Worm (Caenorhabditis elegans) whole organism, L2 larva: Measurements from ENCODE around the gene rpt-3.
A peak's percentile ranks its signal among the peaks of the same experiment; 100 is the strongest.

Experiments used
- C34F6.9 ChIP-seq: fragments of 150-350 bp; optimal IDR thresholded peaks from 2 replicates; lab custom pipeline; 2014; ENCODE audit warnings: missing biosample characterization, missing genetic modification characterization
- F13H6.1 ChIP-seq: sonication (generic microtip); optimal IDR thresholded peaks from 2 replicates; lab custom pipeline; 2016; ENCODE audit warnings: missing genetic modification characterization, missing compliant biosample characterization
- R02D3.7 ChIP-seq: fragments of 150-350 bp; optimal IDR thresholded peaks from 2 replicates; lab custom pipeline; 2014; ENCODE audit warnings: missing biosample characterization, missing genetic modification characterization
- Y55F3AM.14 ChIP-seq: fragments of 200-800 bp; sonication (Bioruptor generic); optimal IDR thresholded peaks from 2 replicates; lab custom pipeline; 2018; ENCODE audit warnings: mild to moderate bottlenecking, missing genetic modification characterization, missing compliant biosample characterization
- ZK546.5 ChIP-seq: sonication (generic microtip); optimal IDR thresholded peaks from 2 replicates; lab custom pipeline; 2017; ENCODE audit warnings: missing biosample characterization, missing genetic modification characterization
- alr-1 ChIP-seq: fragments of 150-350 bp; optimal IDR thresholded peaks from 2 replicates; lab custom pipeline; 2014; ENCODE audit warnings: missing biosample characterization, missing genetic modification characterization
- aly-2 ChIP-seq: fragments of 150-350 bp; optimal IDR thresholded peaks from 2 replicates; lab custom pipeline; 2014; ENCODE audit warnings: missing biosample characterization, missing genetic modification characterization
- ama-1 ChIP-seq: fragments of 150-350 bp; optimal IDR thresholded peaks from 2 replicates; lab custom pipeline; 2018; ENCODE audit warnings: inconsistent platforms
- blmp-1 ChIP-seq: sonication (generic microtip); optimal IDR thresholded peaks from 2 replicates; lab custom pipeline; 2017; ENCODE audit warnings: missing genetic modification characterization, mild to moderate bottlenecking, missing compliant biosample characterization, antibody characterized with exemption, moderate library complexity; ENCODE audit not compliant: insufficient read depth
- ceh-16 ChIP-seq: fragments of 150-350 bp; optimal IDR thresholded peaks from 2 replicates; lab custom pipeline; 2014; ENCODE audit warnings: missing biosample characterization, missing genetic modification characterization
- ceh-82 ChIP-seq: fragments of 150-350 bp; optimal IDR thresholded peaks from 2 replicates; lab custom pipeline; 2014; ENCODE audit warnings: missing biosample characterization, missing genetic modification characterization
- crh-2 ChIP-seq: sonication (generic microtip); optimal IDR thresholded peaks from 2 replicates; lab custom pipeline; 2017; ENCODE audit warnings: missing biosample characterization, missing genetic modification characterization
- egl-27 ChIP-seq: sonication (generic microtip); optimal IDR thresholded peaks from 3 replicates; lab custom pipeline; 2017; ENCODE audit warnings: missing biosample characterization, missing genetic modification reagents, missing genetic modification characterization
- elt-1 ChIP-seq: fragments of 150-350 bp; optimal IDR thresholded peaks from 2 replicates; lab custom pipeline; 2014; ENCODE audit warnings: missing biosample characterization, missing genetic modification characterization
- fos-1 ChIP-seq: fragments of 150-350 bp; optimal IDR thresholded peaks from 2 replicates; lab custom pipeline; 2014; ENCODE audit warnings: missing biosample characterization, missing genetic modification characterization
- gmeb-1 ChIP-seq: fragments of 150-350 bp; optimal IDR thresholded peaks from 2 replicates; lab custom pipeline; 2014; ENCODE audit warnings: missing biosample characterization, missing genetic modification characterization
- lin-11 ChIP-seq: fragments of 150-350 bp; sonication (generic microtip); optimal IDR thresholded peaks from 2 replicates; lab custom pipeline; 2014; ENCODE audit warnings: missing biosample characterization, missing genetic modification characterization, inconsistent platforms, mixed read lengths
- lin-13 ChIP-seq: fragments of 150-350 bp; optimal IDR thresholded peaks from 2 replicates; lab custom pipeline; 2014; ENCODE audit warnings: missing biosample characterization, missing genetic modification reagents, missing genetic modification characterization
- lin-39 ChIP-seq: fragments of 150-350 bp; optimal IDR thresholded peaks from 2 replicates; lab custom pipeline; 2014; ENCODE audit warnings: missing biosample characterization, missing genetic modification reagents, missing genetic modification characterization
- lsy-2 ChIP-seq, 2 experiments: fragments of 150-350 bp in 1 of 2; sonication (generic microtip) in 1 of 2; optimal IDR thresholded peaks; 2 replicates each; lab custom pipeline; 2014 to 2017; ENCODE audit warnings: missing biosample characterization in 2 of 2, missing genetic modification characterization in 2 of 2
- mab-5 ChIP-seq: fragments of 150-350 bp; optimal IDR thresholded peaks from 2 replicates; lab custom pipeline; 2014; ENCODE audit warnings: missing biosample characterization, missing genetic modification characterization
- mbf-1 ChIP-seq: sonication (generic microtip); optimal IDR thresholded peaks from 2 replicates; lab custom pipeline; 2017; ENCODE audit warnings: missing biosample characterization, missing genetic modification characterization
- mdl-1 ChIP-seq, 2 experiments: fragments of 150-350 bp in 1 of 2; sonication (generic microtip) in 1 of 2; optimal IDR thresholded peaks; 2 replicates each; lab custom pipeline; 2017; ENCODE audit warnings: missing biosample characterization in 2 of 2, missing genetic modification characterization in 2 of 2
- nhr-11 ChIP-seq: fragments of 150-350 bp; optimal IDR thresholded peaks from 2 replicates; lab custom pipeline; 2014; ENCODE audit warnings: missing biosample characterization, missing genetic modification characterization
- nhr-129 ChIP-seq: fragments of 150-350 bp; optimal IDR thresholded peaks from 2 replicates; lab custom pipeline; 2014; ENCODE audit warnings: missing biosample characterization, missing genetic modification characterization
- nhr-21 ChIP-seq: fragments of 150-350 bp; optimal IDR thresholded peaks from 2 replicates; lab custom pipeline; 2014; ENCODE audit warnings: missing biosample characterization, missing genetic modification characterization
- nhr-23 ChIP-seq: fragments of 150-350 bp; optimal IDR thresholded peaks from 2 replicates; lab custom pipeline; 2014; ENCODE audit warnings: missing biosample characterization, missing genetic modification reagents, missing genetic modification characterization
- nhr-237 ChIP-seq: fragments of 150-350 bp; optimal IDR thresholded peaks from 2 replicates; lab custom pipeline; 2014; ENCODE audit warnings: missing biosample characterization, missing genetic modification characterization
- nhr-25 ChIP-seq: fragments of 150-350 bp; sonication (generic microtip); optimal IDR thresholded peaks from 3 replicates; lab custom pipeline; 2014; ENCODE audit warnings: missing biosample characterization, missing genetic modification characterization
- nhr-6 ChIP-seq: fragments of 150-350 bp; optimal IDR thresholded peaks from 2 replicates; lab custom pipeline; 2014; ENCODE audit warnings: missing biosample characterization, missing genetic modification characterization
- peb-1 ChIP-seq: fragments of 150-350 bp; optimal IDR thresholded peaks from 2 replicates; lab custom pipeline; 2014; ENCODE audit warnings: missing biosample characterization, missing genetic modification characterization
- sem-4 ChIP-seq: fragments of 150-350 bp; optimal IDR thresholded peaks from 2 replicates; lab custom pipeline; 2014; ENCODE audit warnings: missing biosample characterization, missing genetic modification reagents, missing genetic modification characterization
- skn-1 ChIP-seq: sonication (generic microtip); optimal IDR thresholded peaks from 2 replicates; lab custom pipeline; 2017; ENCODE audit warnings: missing biosample characterization, missing genetic modification characterization
- sma-3 ChIP-seq: sonication (generic microtip); optimal IDR thresholded peaks from 2 replicates; lab custom pipeline; 2016; ENCODE audit warnings: missing genetic modification reagents, missing genetic modification characterization, missing compliant biosample characterization
- sma-9 ChIP-seq, 2 experiments: fragments of 150-350 bp in 1 of 2; sonication (generic microtip) in 1 of 2; optimal IDR thresholded peaks; 2 replicates each; lab custom pipeline; 2014 to 2016; ENCODE audit warnings: missing genetic modification characterization in 2 of 2, mild to moderate bottlenecking in 1 of 2, missing biosample characterization in 1 of 2, missing compliant biosample characterization in 1 of 2, missing genetic modification reagents in 1 of 2, moderate library complexity in 1 of 2
- snpc-4 ChIP-seq: fragments of 150-350 bp; optimal IDR thresholded peaks from 2 replicates; lab custom pipeline; 2014; ENCODE audit warnings: missing biosample characterization, missing genetic modification characterization
- unc-39 ChIP-seq: fragments of 150-350 bp; optimal IDR thresholded peaks from 2 replicates; lab custom pipeline; 2014; ENCODE audit warnings: missing biosample characterization, missing genetic modification characterization
- unc-55 ChIP-seq: fragments of 150-350 bp; sonication (generic microtip); optimal IDR thresholded peaks from 3 replicates; lab custom pipeline; 2014; ENCODE audit warnings: missing biosample characterization, missing genetic modification reagents, missing genetic modification characterization
- unc-62 ChIP-seq: fragments of 150-350 bp; optimal IDR thresholded peaks from 2 replicates; lab custom pipeline; 2014; ENCODE audit warnings: missing biosample characterization, missing genetic modification reagents, missing genetic modification characterization
- zag-1 ChIP-seq: fragments of 150-350 bp; optimal IDR thresholded peaks from 2 replicates; lab custom pipeline; 2014; ENCODE audit warnings: missing biosample characterization, missing genetic modification characterization
- ztf-1 ChIP-seq: fragments of 200-800 bp; sonication (Bioruptor generic); conservative IDR thresholded peaks from 2 replicates; pipeline ENCODE4 v1.3.6; 2022; ENCODE audit warnings: missing genetic modification characterization, missing compliant biosample characterization
- ztf-11 ChIP-seq: sonication (generic microtip); optimal IDR thresholded peaks from 2 replicates; lab custom pipeline; 2017; ENCODE audit warnings: missing biosample characterization, missing genetic modification characterization
- ztf-4 ChIP-seq: fragments of 150-350 bp; optimal IDR thresholded peaks from 2 replicates; lab custom pipeline; 2014; ENCODE audit warnings: missing biosample characterization, missing genetic modification characterization

Gene rpt-3

DNA sequence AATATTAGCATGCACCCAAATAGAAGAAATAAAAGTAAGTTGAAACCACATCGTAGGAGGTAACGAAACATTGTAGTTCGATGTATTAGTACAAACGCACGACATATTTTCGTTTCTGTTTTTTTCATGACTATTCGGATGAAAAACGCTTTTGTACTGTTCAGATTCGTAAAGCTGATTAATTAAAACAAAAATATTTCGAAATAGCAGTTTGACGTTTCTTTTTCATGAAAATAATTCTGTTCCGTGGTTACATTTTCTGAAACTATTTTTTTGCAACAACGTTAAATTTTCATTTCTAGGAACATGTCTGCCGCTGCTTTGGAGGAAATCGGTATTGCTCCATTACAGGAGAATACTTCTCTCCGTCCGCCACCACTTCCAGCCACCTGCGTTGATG lies at the start of gene rpt-3:
rpt-3 (plus strand) TSS at position 301 of the 400 bp plus-strand sequence.
- TF ChIP-seq skn-1 (tag; lab: Kevin White, UChicago) (no peak), ZK546.5 (tag; lab: Kevin White, UChicago) (no peak), elt-1 (no peak), egl-27 (tag; lab: Kevin White, UChicago) (no peak), unc-62 (GFP tag; lab: Kevin White, UChicago) (no peak), ceh-16 (tag; lab: Kevin White, UChicago) (no peak), Y55F3AM.14 (no peak), ama-1 (no peak), R02D3.7 (no peak), ztf-4 (tag; lab: Kevin White, UChicago) (no peak), F13H6.1 (tag; lab: Kevin White, UChicago) (no peak), mab-5 (tag; lab: Kevin White, UChicago) (no peak), nhr-11 (no peak)

- TF ChIP-seq elt-1 (no peak), gmeb-1 (no peak)
- TF ChIP-seq, all 48 proteins: peak for 0
Measured at ce11 chrIII:6439854-6440253, 49.7 kb upstream of the rpt-3 start.

- TF ChIP-seq ztf-1 (no peak), sma-9 (GFP tag; optimal IDR thresholded peaks at IDR 0.05; lab: Kevin White, UChicago) (peak; percentile 22), sma-9 (tag; optimal IDR thresholded peaks at IDR 0.05; lab: Kevin White, UChicago) (no peak), lin-11 (tag; lab: Kevin White, UChicago) (no peak), nhr-6 (tag; lab: Kevin White, UChicago) (no peak), ztf-11 (tag; lab: Kevin White, UChicago) (no peak), ama-1 (peak; percentile 31), nhr-129 (tag; lab: Kevin White, UChicago) (no peak), C34F6.9 (tag; lab: Kevin White, UChicago) (no peak), crh-2 (peak; percentile 16), lin-39 (no peak), blmp-1 (tag; lab: Kevin White, UChicago) (peak; percentile 21), lsy-2 (tag; optimal IDR thresholded peaks at IDR 0.05; lab: Kevin White, UChicago) (peak in 1 of 2 experiments; percentile 49), Y55F3AM.14 (no peak), ceh-16 (tag; lab: Kevin White, UChicago) (no peak), fos-1 (peak; percentile 22), elt-1 (no peak), gmeb-1 (no peak), sma-3 (GFP tag; lab: Kevin White, UChicago) (peak; percentile 2), snpc-4 (no peak), ZK546.5 (tag; lab: Kevin White, UChicago) (no peak), lin-13 (GFP tag; lab: Kevin White, UChicago) (no peak), peb-1 (tag; lab: Kevin White, UChicago) (no peak), mdl-1 (tag; optimal IDR thresholded peaks at IDR 0.05; lab: Kevin White, UChicago) (no peak), alr-1 (tag; lab: Kevin White, UChicago) (no peak), unc-39 (tag; lab: Kevin White, UChicago) (no peak)
Measured at ce11 chrIII:6442305-6443125, 47.1 kb upstream of the rpt-3 start, which contains the start of gene mel-32. Gene mel-32, minus strand, starts transcription at chrIII:6443000.

- TF ChIP-seq ama-1: no peak
- no peak for TF ChIP-seq unc-62 (GFP tag; lab: Kevin White, UChicago)
- no peak for TF ChIP-seq R02D3.7
- TF ChIP-seq lsy-2 (tag; optimal IDR thresholded peaks at IDR 0.05; lab: Kevin White, UChicago): peak in 1 of 2 experiments; percentile 84
- peak; percentile 7 for TF ChIP-seq nhr-25 (tag; lab: Kevin White, UChicago)
- TF ChIP-seq crh-2: peak; percentile 65
- TF ChIP-seq gmeb-1: no peak
- no peak for TF ChIP-seq peb-1 (tag; lab: Kevin White, UChicago)
- no peak for TF ChIP-seq mab-5 (tag; lab: Kevin White, UChicago)
- TF ChIP-seq zag-1 (tag; lab: Kevin White, UChicago): no peak
- TF ChIP-seq elt-1: no peak
- TF ChIP-seq blmp-1 (tag; lab: Kevin White, UChicago): no peak
- no peak for TF ChIP-seq mbf-1
- TF ChIP-seq egl-27 (tag; lab: Kevin White, UChicago): no peak
- no peak for TF ChIP-seq unc-39 (tag; lab: Kevin White, UChicago)
- no peak for TF ChIP-seq skn-1 (tag; lab: Kevin White, UChicago)
- no peak for TF ChIP-seq ZK546.5 (tag; lab: Kevin White, UChicago)
- no peak for TF ChIP-seq sem-4 (tag; lab: Kevin White, UChicago)
- no peak for TF ChIP-seq nhr-6 (tag; lab: Kevin White, UChicago)
- TF ChIP-seq nhr-129 (tag; lab: Kevin White, UChicago): peak; percentile 59
- TF ChIP-seq mdl-1 (tag; optimal IDR thresholded peaks at IDR 0.05; lab: Kevin White, UChicago): no peak
- TF ChIP-seq lin-13 (GFP tag; lab: Kevin White, UChicago): no peak
- TF ChIP-seq ztf-11 (tag; lab: Kevin White, UChicago): no peak
- TF ChIP-seq ztf-4 (tag; lab: Kevin White, UChicago): peak; percentile 16
- TF ChIP-seq unc-55: peak; percentile 51
- no peak for TF ChIP-seq nhr-23 (tag; lab: Kevin White, UChicago)
- TF ChIP-seq ceh-82 (tag; lab: Kevin White, UChicago): no peak
- peak; percentile 47 for TF ChIP-seq sma-3 (GFP tag; lab: Kevin White, UChicago)
- TF ChIP-seq aly-2 (tag; lab: Kevin White, UChicago): no peak
- TF ChIP-seq nhr-237: no peak
- peak; percentile 0 for TF ChIP-seq nhr-21
Measured at ce11 chrIII:6444335-6444734, 45.3 kb upstream of the rpt-3 start, which contains the start of gene C05D11.13. Gene C05D11.13, minus strand, starts transcription at chrIII:6444586.
